Fruit fly (Drosophila melanogaster) whole organism, larva: ENCODE data around the gene CG13398.

Source experiments
- noc ChIP-seq: fragments of 200-800 bp; sonication (Bioruptor generic); optimal IDR thresholded peaks from 3 replicates; lab custom pipeline; 2019; ENCODE audit warnings: missing biosample characterization, mild to moderate bottlenecking, missing genetic modification characterization, moderate library complexity

CG13398 gene

dm6 chr2L:8370364-8371326, 44.4 kb downstream of the CG13398 start, which contains the start of gene CG17292:
TSS of gene CG17292 (plus strand) at chr2L:8370454.
- TF ChIP-seq noc (tag; lab: Kevin White, UChicago), result peak; percentile 70

DNA sequence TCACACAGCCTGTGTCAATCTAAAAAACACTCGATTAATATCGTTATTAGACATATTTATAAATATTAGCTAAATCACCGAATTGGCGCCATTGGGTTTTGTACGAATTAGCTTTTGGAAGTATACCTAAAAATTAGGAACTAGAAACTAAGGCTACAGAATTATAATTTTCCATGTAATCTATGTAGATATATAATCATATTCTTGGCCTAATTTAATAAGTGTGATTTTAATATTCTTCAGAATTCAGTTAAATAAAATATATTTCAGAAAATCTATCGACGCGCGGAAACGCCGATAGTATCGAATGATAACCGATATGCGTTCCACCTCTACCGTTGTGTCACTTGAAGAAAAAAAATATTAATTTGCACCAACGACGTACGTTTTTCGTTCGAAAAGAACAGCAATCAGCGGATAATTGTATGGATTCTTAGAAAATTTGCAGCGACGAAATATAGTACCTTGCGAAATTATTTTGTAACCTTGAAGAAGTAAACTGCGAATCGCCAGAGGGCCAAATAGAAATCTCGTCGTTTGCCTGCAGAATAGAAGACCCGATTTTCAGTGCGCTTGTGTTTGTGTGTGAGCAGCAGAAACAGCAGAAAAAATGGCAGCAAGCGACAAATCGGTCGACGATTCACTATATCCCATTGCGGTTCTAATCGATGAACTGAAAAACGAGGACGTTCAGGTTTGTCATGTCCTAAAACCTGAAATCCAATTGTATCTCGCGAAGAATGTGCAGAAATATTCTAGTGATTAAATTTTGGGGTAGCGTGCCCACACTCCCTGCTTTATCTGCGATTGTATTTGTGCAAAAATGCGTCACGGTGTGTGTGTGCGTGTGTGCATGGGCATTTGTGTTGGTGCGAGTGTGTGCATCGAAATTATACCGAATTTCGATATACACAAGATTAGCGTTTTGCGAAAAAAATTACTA, 49.1 kb downstream of the CG13398 start, which contains the start of gene Pp2A-29B:
Gene Pp2A-29B, plus strand, starts transcription at position 338 of the 943 bp plus-strand sequence.
- TF ChIP-seq noc (tag; lab: Kevin White, UChicago), result no peak

- peak; percentile 31 for TF ChIP-seq noc (tag; lab: Kevin White, UChicago)
Measured at dm6 chr2L:8364006-8364956, 50.8 kb downstream of the CG13398 start, which contains the start of the genes RpS13 and CSN8. TSS of gene RpS13 (minus strand) at chr2L:8364662. TSS of gene CSN8 (plus strand) at chr2L:8364855.

DNA sequence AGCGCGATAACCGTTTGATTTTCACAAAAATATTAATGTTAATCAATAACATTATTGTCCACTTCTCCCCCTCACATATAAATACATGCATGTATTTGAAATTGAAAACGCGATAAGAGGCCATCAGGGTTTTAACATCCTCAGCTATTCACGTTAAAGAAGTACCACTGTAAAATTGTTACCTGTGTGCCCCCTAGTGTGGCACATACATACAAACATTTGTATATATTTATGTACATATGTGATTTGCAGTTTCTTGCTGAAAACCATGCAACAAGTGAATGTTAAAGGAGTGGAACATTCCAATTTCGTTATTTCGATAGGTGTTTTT, 52.1 kb downstream of the CG13398 start:
- no peak for TF ChIP-seq noc (tag; lab: Kevin White, UChicago)

DNA sequence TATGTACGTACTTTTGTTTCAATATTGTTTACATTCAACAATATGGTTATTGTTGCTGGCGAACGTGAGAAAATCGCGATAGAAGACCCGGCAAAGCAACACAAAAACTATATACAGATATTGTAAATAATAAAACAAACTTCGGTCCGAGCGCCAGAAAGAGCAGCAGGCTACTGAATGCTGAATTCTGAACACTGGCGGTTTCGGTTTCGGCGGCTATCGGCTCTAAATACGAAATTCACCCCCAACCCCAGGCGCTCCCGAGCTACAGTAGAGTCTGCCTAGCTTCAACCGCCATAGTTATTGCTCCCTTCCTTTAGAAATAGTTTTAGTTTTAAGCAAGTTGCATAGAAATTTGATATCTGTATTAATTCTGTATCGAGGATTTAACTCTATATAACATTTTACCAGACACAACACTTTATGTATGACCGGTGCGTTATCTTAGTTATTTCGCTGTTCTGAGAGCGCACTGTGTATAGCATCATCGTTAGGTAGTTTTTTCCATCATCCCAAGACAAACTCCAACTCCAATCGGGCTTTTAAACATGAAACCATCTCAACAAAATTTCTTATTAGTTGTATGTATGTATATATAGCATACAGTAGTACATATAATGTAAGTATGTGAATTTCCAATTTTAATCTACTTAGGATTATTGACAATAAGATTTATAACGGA, 52.6 kb downstream of the CG13398 start, which contains the start of gene CG7627:
Gene CG7627, minus strand, starts transcription at position 197 of the 682 bp plus-strand sequence.
- TF ChIP-seq noc (tag; lab: Kevin White, UChicago), result peak; percentile 88
